Worm (Caenorhabditis elegans): Measurements from ENCODE around the gene F33D4.4.
A peak's percentile ranks its signal among the peaks of the same experiment; 100 is the strongest.

ce11 chrIV:7754114-7754513, 47.4 kb upstream of the F33D4.4 start:
- TF ChIP-seq elt-4 (tag; optimal IDR thresholded peaks at IDR 0.05) = no peak
- no peak for TF ChIP-seq ceh-45 (GFP tag; IDR thresholded peaks at IDR 0.05)
- peak; percentile 56 for TF ChIP-seq mec-3 (tag; optimal IDR thresholded peaks at IDR 0.05; ENCODE audit: borderline replicate concordance)
- TF ChIP-seq sox-4 (tag; optimal IDR thresholded peaks at IDR 0.05) = no peak
- TF ChIP-seq tbx-2 (tag; optimal IDR thresholded peaks at IDR 0.05) = no peak
- TF ChIP-seq ceh-9 (tag; optimal IDR thresholded peaks at IDR 0.05) = no peak
- no peak for TF ChIP-seq rnt-1 (tag; optimal IDR thresholded peaks at IDR 0.05)
- no peak for TF ChIP-seq ceh-34 (tag; optimal IDR thresholded peaks at IDR 0.05)
- no peak for TF ChIP-seq K02D7.2 (tag; optimal IDR thresholded peaks at IDR 0.05)
